Worm (Caenorhabditis elegans) whole organism, L4 larva: ENCODE measurements around the gene ykt-6.

Experiments
- F49E8.2 ChIP-seq: sonication (generic microtip); optimal IDR thresholded peaks from 2 replicates; lab custom pipeline; 2016; ENCODE audit warnings: missing compliant biosample characterization, mild to moderate bottlenecking, missing genetic modification characterization, borderline replicate concordance
- T20F7.1 ChIP-seq: fragments of 200-800 bp; sonication (Bioruptor generic); optimal IDR thresholded peaks from 2 replicates; lab custom pipeline; 2018; ENCODE audit warnings: mild to moderate bottlenecking, missing genetic modification characterization, missing compliant biosample characterization
- Y105C5A.15 ChIP-seq: fragments of 200-800 bp; sonication (Bioruptor generic); IDR thresholded peaks from 2 replicates; pipeline ENCODE4 v1.3.6; 2022; ENCODE audit warnings: missing genetic modification characterization, missing compliant biosample characterization
- Y48G9A.11 ChIP-seq: fragments of 200-800 bp; sonication (Bioruptor generic); IDR thresholded peaks from 2 replicates; pipeline ENCODE4 v1.3.6; 2022; ENCODE audit warnings: missing genetic modification reagents, missing genetic modification characterization, missing compliant biosample characterization
- Y5F2A.4 ChIP-seq: fragments of 200-800 bp; sonication (Bioruptor generic); optimal IDR thresholded peaks from 2 replicates; lab custom pipeline; 2018; ENCODE audit warnings: mild to moderate bottlenecking, missing genetic modification characterization, missing compliant biosample characterization
- ZK546.5 ChIP-seq, 2 experiments: sonication (generic microtip); optimal IDR thresholded peaks; 2 replicates each; lab custom pipeline; 2017; ENCODE audit warnings: missing biosample characterization in 2 of 2, missing genetic modification characterization in 2 of 2
- aha-1 ChIP-seq: fragments of 150-350 bp; peaks from one replicate; lab custom pipeline; 2014; ENCODE audit warnings: missing biosample characterization, missing genetic modification characterization
- aly-2 ChIP-seq: sonication (generic microtip); optimal IDR thresholded peaks from 2 replicates; lab custom pipeline; 2018; ENCODE audit warnings: missing biosample characterization, missing genetic modification characterization
- ama-1 ChIP-seq: fragments of 150-350 bp; optimal IDR thresholded peaks from 2 replicates; lab custom pipeline; 2014; ENCODE audit warnings: inconsistent platforms, mixed read lengths
- attf-4 ChIP-seq: sonication (generic microtip); optimal IDR thresholded peaks from 3 replicates; lab custom pipeline; 2017; ENCODE audit warnings: missing biosample characterization, missing genetic modification characterization
- ceh-82 ChIP-seq: sonication (generic microtip); optimal IDR thresholded peaks from 2 replicates; lab custom pipeline; 2017; ENCODE audit warnings: missing biosample characterization, missing genetic modification characterization
- ces-1 ChIP-seq: fragments of 150-350 bp; sonication (generic microtip); optimal IDR thresholded peaks from 4 replicates; lab custom pipeline; 2014; ENCODE audit warnings: missing biosample characterization, missing genetic modification reagents, missing genetic modification characterization
- daf-12 ChIP-seq: fragments of 150-350 bp; optimal IDR thresholded peaks from 2 replicates; lab custom pipeline; 2014; ENCODE audit warnings: missing biosample characterization, missing genetic modification reagents, missing genetic modification characterization
- dmd-9 ChIP-seq: fragments of 200-800 bp; sonication (Bioruptor generic); IDR thresholded peaks from 2 replicates; pipeline ENCODE4 v1.3.6; 2022; ENCODE audit warnings: missing genetic modification reagents, missing genetic modification characterization, missing compliant biosample characterization
- egl-43 ChIP-seq: fragments of 200-800 bp; sonication (Bioruptor generic); IDR thresholded peaks from 2 replicates; pipeline ENCODE4 v1.3.6; 2022; ENCODE audit warnings: missing genetic modification reagents, missing genetic modification characterization, missing compliant biosample characterization
- fkh-10 ChIP-seq: fragments of 150-350 bp; optimal IDR thresholded peaks from 2 replicates; lab custom pipeline; 2014; ENCODE audit warnings: missing biosample characterization, missing genetic modification reagents, missing genetic modification characterization
- fos-1 ChIP-seq: fragments of 150-350 bp; optimal IDR thresholded peaks from 2 replicates; lab custom pipeline; 2014; ENCODE audit warnings: missing biosample characterization, missing genetic modification characterization
- hlh-30 ChIP-seq: sonication (generic microtip); optimal IDR thresholded peaks from 2 replicates; lab custom pipeline; 2017; ENCODE audit warnings: antibody characterized with exemption, mild to moderate bottlenecking, missing genetic modification characterization, missing compliant biosample characterization; ENCODE audit not compliant: insufficient read depth
- hmg-1.1 ChIP-seq: fragments of 200-800 bp; sonication (Bioruptor generic); IDR thresholded peaks from 2 replicates; pipeline ENCODE4 v1.3.6; 2022; ENCODE audit warnings: missing genetic modification reagents, missing genetic modification characterization, missing compliant biosample characterization
- lim-7 ChIP-seq: fragments of 200-800 bp; sonication (Bioruptor generic); IDR thresholded peaks from 2 replicates; pipeline ENCODE4 v1.3.6; 2022; ENCODE audit warnings: missing genetic modification characterization, missing compliant biosample characterization
- lin-13 ChIP-seq: fragments of 150-350 bp; optimal IDR thresholded peaks from 2 replicates; lab custom pipeline; 2014; ENCODE audit warnings: missing biosample characterization, missing genetic modification reagents, missing genetic modification characterization
- lin-15B ChIP-seq: fragments of 150-350 bp; sonication (generic microtip); optimal IDR thresholded peaks from 3 replicates; lab custom pipeline; 2014; ENCODE audit warnings: missing biosample characterization, missing genetic modification characterization
- lin-39 ChIP-seq: fragments of 150-350 bp; optimal IDR thresholded peaks from 2 replicates; lab custom pipeline; 2014; ENCODE audit warnings: missing biosample characterization, missing genetic modification reagents, missing genetic modification characterization
- madf-9 ChIP-seq: fragments of 200-800 bp; sonication (Bioruptor generic); conservative IDR thresholded peaks from 2 replicates; pipeline ENCODE4 v1.3.6; 2022; ENCODE audit warnings: missing genetic modification reagents, missing genetic modification characterization, missing compliant biosample characterization
- mdl-1 ChIP-seq, 2 experiments: fragments of 150-350 bp in 1 of 2; sonication (generic microtip) in 1 of 2; optimal IDR thresholded peaks; 2 replicates each; lab custom pipeline; 2014 to 2017; ENCODE audit warnings: missing biosample characterization in 2 of 2, missing genetic modification characterization in 2 of 2
- mes-2 ChIP-seq: sonication (generic microtip); optimal IDR thresholded peaks from 2 replicates; lab custom pipeline; 2016; ENCODE audit warnings: missing genotype, mild to moderate bottlenecking, missing genetic modification characterization, missing compliant biosample characterization; ENCODE audit not compliant: poor library complexity, severe bottlenecking
- mxl-2 ChIP-seq: fragments of 200-800 bp; sonication (Bioruptor generic); conservative IDR thresholded peaks from 2 replicates; pipeline ENCODE4 v1.3.6; 2022; ENCODE audit warnings: missing genetic modification reagents, missing genetic modification characterization, missing compliant biosample characterization
- mxl-3 ChIP-seq: fragments of 200-800 bp; sonication (Bioruptor generic); optimal IDR thresholded peaks from 2 replicates; lab custom pipeline; 2018; ENCODE audit warnings: mild to moderate bottlenecking, missing genetic modification characterization, missing compliant biosample characterization
- nhr-10 ChIP-seq: fragments of 150-350 bp; optimal IDR thresholded peaks from 2 replicates; lab custom pipeline; 2014; ENCODE audit warnings: missing biosample characterization, missing genetic modification characterization
- nhr-25 ChIP-seq: sonication (generic microtip); optimal IDR thresholded peaks from 2 replicates; lab custom pipeline; 2017; ENCODE audit warnings: missing genetic modification characterization, mild to moderate bottlenecking, missing compliant biosample characterization, antibody characterized with exemption, moderate library complexity, borderline replicate concordance; ENCODE audit not compliant: insufficient read depth
- nhr-28 ChIP-seq: fragments of 150-350 bp; optimal IDR thresholded peaks from 2 replicates; lab custom pipeline; 2014; ENCODE audit warnings: missing biosample characterization, missing genetic modification characterization
- nhr-76 ChIP-seq: fragments of 150-350 bp; optimal IDR thresholded peaks from 2 replicates; lab custom pipeline; 2014; ENCODE audit warnings: missing biosample characterization, missing genetic modification characterization
- php-3 ChIP-seq: fragments of 200-800 bp; sonication (Bioruptor generic); IDR thresholded peaks from 2 replicates; pipeline ENCODE4 v1.3.6; 2022; ENCODE audit warnings: missing genetic modification reagents, missing genetic modification characterization, missing compliant biosample characterization
- saeg-2 ChIP-seq: fragments of 200-800 bp; sonication (Bioruptor generic); IDR thresholded peaks from 2 replicates; pipeline ENCODE4 v1.3.6; 2022; ENCODE audit warnings: missing genetic modification reagents, missing genetic modification characterization, missing compliant biosample characterization
- set-16 ChIP-seq: fragments of 200-800 bp; sonication (Bioruptor generic); IDR thresholded peaks from 2 replicates; pipeline ENCODE4 v1.3.6; 2022; ENCODE audit warnings: missing genetic modification reagents, missing genetic modification characterization, missing compliant biosample characterization
- snpc-4 ChIP-seq: fragments of 150-350 bp; optimal IDR thresholded peaks from 2 replicates; lab custom pipeline; 2014; ENCODE audit warnings: missing biosample characterization, missing genetic modification characterization
- tag-97 ChIP-seq: fragments of 200-800 bp; sonication (Bioruptor generic); IDR thresholded peaks from 2 replicates; pipeline ENCODE4 v1.3.6; 2022; ENCODE audit warnings: missing genetic modification characterization, missing compliant biosample characterization
- tra-1 ChIP-seq: fragments of 200-800 bp; sonication (Bioruptor generic); IDR thresholded peaks from 2 replicates; pipeline ENCODE4 v1.3.6; 2022; ENCODE audit warnings: missing genetic modification reagents, missing genetic modification characterization, missing compliant biosample characterization
- unc-130 ChIP-seq: sonication (generic microtip); optimal IDR thresholded peaks from 2 replicates; lab custom pipeline; 2016; ENCODE audit warnings: missing genetic modification reagents, missing genetic modification characterization, missing compliant biosample characterization
- unc-62 ChIP-seq, 3 experiments: fragments of 150-350 bp in 1 of 3; sonication (generic microtip); optimal IDR thresholded peaks in 2 of 3; peaks in 1 of 3; 1 replicate in 1 of 3; 2 replicates in 2 of 3; lab custom pipeline; 2014 to 2017; ENCODE audit warnings: missing biosample characterization in 3 of 3, missing genetic modification characterization in 3 of 3, missing genetic modification reagents in 3 of 3, missing genotype in 1 of 3
- ztf-11 ChIP-seq: fragments of 150-350 bp; optimal IDR thresholded peaks from 2 replicates; lab custom pipeline; 2014; ENCODE audit warnings: missing biosample characterization, missing genetic modification characterization
- ztf-7 ChIP-seq: fragments of 150-350 bp; optimal IDR thresholded peaks from 2 replicates; lab custom pipeline; 2014; ENCODE audit warnings: missing biosample characterization, missing genetic modification characterization

The ykt-6 gene

ce11 chrIII:7300169-7300568, 12.8 kb upstream of the ykt-6 start (continued):
- TF ChIP-seq lim-7 (GFP tag; lab: Robert Waterston, UW) (no peak), aha-1 (no peak), T20F7.1 (GFP tag; lab: Kevin White, UChicago) (no peak), hlh-30 (tag; lab: Kevin White, UChicago) (peak; percentile 79), mxl-2 (GFP tag; lab: Robert Waterston, UW) (no peak)

DNA sequence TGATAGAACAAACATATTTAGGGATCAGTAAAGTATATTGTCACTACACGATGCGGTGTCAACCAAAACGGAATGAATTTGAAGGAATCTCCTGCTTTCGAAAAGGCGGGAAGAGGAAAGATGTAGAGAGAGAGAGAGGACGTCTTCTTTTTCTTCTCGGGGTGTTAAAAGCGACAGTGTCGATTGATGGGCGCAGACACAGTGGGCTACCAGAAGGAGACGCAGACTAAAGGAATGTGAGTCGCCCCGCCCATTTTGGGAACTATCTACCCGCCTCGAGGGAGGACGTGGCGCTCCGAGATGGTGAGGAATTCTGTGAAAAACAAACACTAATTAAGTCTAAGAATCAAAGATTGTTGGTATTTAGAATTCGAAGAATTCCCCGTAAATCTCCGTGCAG, 12.1 kb upstream of the ykt-6 start, which contains the start of the genes B0361.14 and B0361.9:
Gene B0361.14 (minus strand): TSS at position 66 of the 400 bp plus-strand sequence.
Gene B0361.9 (minus strand): TSS at position 166 of the 400 bp plus-strand sequence.
- no peak for TF ChIP-seq php-3 (GFP tag; lab: Robert Waterston, UW)
- no peak for TF ChIP-seq tag-97
- TF ChIP-seq ceh-82 (tag; lab: Kevin White, UChicago), result no peak
- no peak for TF ChIP-seq fkh-10
- peak; percentile 80 for TF ChIP-seq nhr-25 (tag; lab: Kevin White, UChicago)
- TF ChIP-seq fos-1 (tag; lab: Kevin White, UChicago), result no peak
- no peak for TF ChIP-seq ztf-11 (tag; lab: Kevin White, UChicago)
- TF ChIP-seq ZK546.5 (tag; optimal IDR thresholded peaks at IDR 0.05; lab: Kevin White, UChicago), result no peak
- TF ChIP-seq Y105C5A.15, result no peak
- no peak for TF ChIP-seq aly-2 (tag; lab: Kevin White, UChicago)
- TF ChIP-seq aha-1, result peak; percentile 71
- TF ChIP-seq attf-4 (tag; lab: Kevin White, UChicago), result no peak
- TF ChIP-seq snpc-4 (tag; lab: Kevin White, UChicago), result no peak
- no peak for TF ChIP-seq nhr-76
- no peak for TF ChIP-seq lin-15B (tag; lab: Kevin White, UChicago)
- TF ChIP-seq set-16 (GFP tag; lab: Robert Waterston, UW), result no peak
- peak; percentile 11 for TF ChIP-seq mxl-3 (GFP tag; lab: Kevin White, UChicago)
- no peak for TF ChIP-seq F49E8.2 (tag; lab: Kevin White, UChicago)
- peak in 1 of 2 experiments; percentile 14 for TF ChIP-seq mdl-1 (tag; optimal IDR thresholded peaks at IDR 0.05; lab: Kevin White, UChicago)
- no peak for TF ChIP-seq ama-1 (lab: Kevin White, UChicago)
- no peak for TF ChIP-seq saeg-2 (GFP tag; lab: Robert Waterston, UW)
- TF ChIP-seq mes-2 (tag; lab: Kevin White, UChicago), result peak; percentile 27
- no peak for TF ChIP-seq unc-130 (GFP tag; lab: Kevin White, UChicago)
- no peak for TF ChIP-seq Y5F2A.4 (GFP tag; lab: Kevin White, UChicago)
- TF ChIP-seq Y48G9A.11 (GFP tag; lab: Robert Waterston, UW), result no peak
- TF ChIP-seq madf-9 (GFP tag; lab: Robert Waterston, UW), result no peak
- TF ChIP-seq ztf-7 (tag; lab: Kevin White, UChicago), result no peak
- TF ChIP-seq egl-43, result no peak
- TF ChIP-seq dmd-9 (GFP tag; lab: Robert Waterston, UW), result no peak
- TF ChIP-seq tra-1 (GFP tag; lab: Robert Waterston, UW), result no peak
- peak; percentile 27 for TF ChIP-seq nhr-28 (tag; lab: Kevin White, UChicago)
- TF ChIP-seq daf-12 (tag; lab: Kevin White, UChicago), result no peak
- TF ChIP-seq nhr-10 (tag; lab: Kevin White, UChicago), result no peak
- no peak for TF ChIP-seq lin-13
- 0 out of 2 replicates have a peak, but pooled peaks have one; percentile 19 for TF ChIP-seq hmg-1.1 (GFP tag; lab: Robert Waterston, UW)

ce11 chrIII:7298045-7298444, 10.6 kb upstream of the ykt-6 start:
- TF ChIP-seq madf-9 (GFP tag; lab: Robert Waterston, UW) (no peak), ama-1 (lab: Kevin White, UChicago) (peak; percentile 78), fos-1 (tag; lab: Kevin White, UChicago) (no peak), lin-39 (tag; lab: Kevin White, UChicago) (no peak), unc-62 (GFP tag; optimal IDR thresholded peaks at IDR 0.05 in 1 of 2; lab: Kevin White, UChicago) (no peak), unc-62 (tag; optimal IDR thresholded peaks at IDR 0.05; lab: Kevin White, UChicago) (no peak), ces-1 (GFP tag; lab: Kevin White, UChicago) (no peak)
